Fruit fly (Drosophila melanogaster): ENCODE results near the gene Cyp316a1.

Cyp316a1 gene

dm6 chr3L:7528380-7529080 is 36.9 kb downstream of the Cyp316a1 start, which contains the start of gene lqf:
Gene lqf, plus strand, starts transcription at chr3L:7528780.
- TF ChIP-seq CHES-1-like (GFP tag; optimal IDR thresholded peaks at IDR 0.05) (no peak), CG15269 (tag; optimal IDR thresholded peaks at IDR 0.05) (no peak), exex (tag; optimal IDR thresholded peaks at IDR 0.05) (no peak), amos (GFP tag; IDR thresholded peaks at IDR 0.05; ENCODE audit: partially characterized antibody) (peak; percentile 86), CG31224 (GFP tag; IDR thresholded peaks at IDR 0.05) (no peak), dysf (GFP tag; IDR thresholded peaks at IDR 0.05) (no peak), CG13123 (GFP tag; optimal IDR thresholded peaks at IDR 0.05) (no peak), CG14050 (GFP tag; IDR thresholded peaks at IDR 0.05) (no peak), NFAT (GFP tag; IDR thresholded peaks at IDR 0.05) (no peak), HLH4C (GFP tag; IDR thresholded peaks at IDR 0.05; ENCODE audit: partially characterized antibody) (peak; percentile 80), onecut (GFP tag; IDR thresholded peaks at IDR 0.05) (no peak), Aef1 (GFP tag; IDR thresholded peaks at IDR 0.05) (no peak), CG7987 (GFP tag; optimal IDR thresholded peaks at IDR 0.05) (no peak), CG2116 (GFP tag; optimal IDR thresholded peaks at IDR 0.05) (peak; percentile 88), vvl (GFP tag; IDR thresholded peaks at IDR 0.05) (peak; percentile 12; the same call in 1 of the 2 replicates), CG4854 (GFP tag; optimal IDR thresholded peaks at IDR 0.05) (no peak), CG7928 (GFP tag; optimal IDR thresholded peaks at IDR 0.05) (no peak), mirr (GFP tag; optimal IDR thresholded peaks at IDR 0.05) (no peak), ara (GFP tag; IDR thresholded peaks at IDR 0.05) (no peak), CG33213 (GFP tag; optimal IDR thresholded peaks at IDR 0.05) (no peak), CG9727 (GFP tag; optimal IDR thresholded peaks at IDR 0.05) (peak; percentile 40), TFAM (GFP tag; optimal IDR thresholded peaks at IDR 0.05) (no peak), cato (GFP tag; optimal IDR thresholded peaks at IDR 0.05; ENCODE audit: borderline replicate concordance) (no peak), grau (tag; optimal IDR thresholded peaks at IDR 0.05) (peak; percentile 35), CG6654 (GFP tag; optimal IDR thresholded peaks at IDR 0.05) (no peak), Hsf (GFP tag; optimal IDR thresholded peaks at IDR 0.05) (no peak), CG1647 (GFP tag; optimal IDR thresholded peaks at IDR 0.05) (no peak), luna (GFP tag; optimal IDR thresholded peaks at IDR 0.05) (no peak), ems (GFP tag; optimal IDR thresholded peaks at IDR 0.05) (no peak), pzg (GFP tag; optimal IDR thresholded peaks at IDR 0.05) (peak; percentile 44), CG10147 (GFP tag; optimal IDR thresholded peaks at IDR 0.05) (no peak), nerfin-1 (tag; optimal IDR thresholded peaks at IDR 0.05) (peak; percentile 2), CG17186 (GFP tag; optimal IDR thresholded peaks at IDR 0.05) (no peak), NK7.1 (GFP tag; optimal IDR thresholded peaks at IDR 0.05) (no peak), run (tag; optimal IDR thresholded peaks at IDR 0.05) (no peak), Atf-2 (GFP tag; optimal IDR thresholded peaks at IDR 0.05) (no peak), CG14014 (GFP tag; IDR thresholded peaks at IDR 0.05) (no peak), usp (GFP tag; optimal IDR thresholded peaks at IDR 0.05) (no peak), ftz-f1 (GFP tag; optimal IDR thresholded peaks at IDR 0.05) (no peak), Lim3 (GFP tag; IDR thresholded peaks at IDR 0.05) (no peak), CG14710 (tag; optimal IDR thresholded peaks at IDR 0.05) (peak; percentile 72), Atf6 (GFP tag; IDR thresholded peaks at IDR 0.05) (no peak), kah (GFP tag; optimal IDR thresholded peaks at IDR 0.05) (no peak), pho (GFP tag; optimal IDR thresholded peaks at IDR 0.05) (no peak), croc (GFP tag; conservative IDR thresholded peaks at IDR 0.05) (no peak), CG15479 (GFP tag; optimal IDR thresholded peaks at IDR 0.05) (no peak), CG15696 (tag; optimal IDR thresholded peaks at IDR 0.05) (peak; percentile 34), Ptx1 (GFP tag; IDR thresholded peaks at IDR 0.05) (no peak), CG9437 (GFP tag; optimal IDR thresholded peaks at IDR 0.05) (no peak), CG13624 (GFP tag; optimal IDR thresholded peaks at IDR 0.05) (no peak), Spps (tag; optimal IDR thresholded peaks at IDR 0.05) (no peak)
